Fruit fly (Drosophila melanogaster) whole organism, adult: ENCODE measurements around the gene ps.

Experiments
- CG12768 ChIP-seq: fragments of 200-800 bp; sonication (Bioruptor generic); optimal IDR thresholded peaks from 2 replicates; lab custom pipeline; 2017; ENCODE audit warnings: missing biosample characterization, missing genetic modification characterization, mild to moderate bottlenecking, moderate library complexity, missing genetic modification reagents
- CG33017 ChIP-seq: fragments of 200-800 bp; sonication (Bioruptor generic); optimal IDR thresholded peaks from 2 replicates; lab custom pipeline; 2018; ENCODE audit warnings: missing biosample characterization, mild to moderate bottlenecking, missing genetic modification characterization, moderate library complexity
- CG7045 ChIP-seq: fragments of 200-800 bp; sonication (Bioruptor generic); optimal IDR thresholded peaks from 2 replicates; lab custom pipeline; 2017; ENCODE audit warnings: missing biosample characterization, mild to moderate bottlenecking, missing genetic modification characterization
- Clk ChIP-seq: fragments of 200-800 bp; sonication (Bioruptor generic); optimal IDR thresholded peaks from 2 replicates; lab custom pipeline; 2017; ENCODE audit warnings: missing biosample characterization, missing genetic modification characterization
- Mnt ChIP-seq: fragments of 200-800 bp; sonication (Bioruptor generic); optimal IDR thresholded peaks from 2 replicates; lab custom pipeline; 2016; ENCODE audit warnings: missing biosample characterization, mild to moderate bottlenecking, missing genetic modification characterization
- ovo ChIP-seq: fragments of 200-800 bp; sonication (Bioruptor generic); optimal IDR thresholded peaks from 2 replicates; lab custom pipeline; 2016; ENCODE audit warnings: missing biosample characterization, missing genetic modification characterization
- tj ChIP-seq: fragments of 200-800 bp; sonication (Bioruptor generic); optimal IDR thresholded peaks from 3 replicates; lab custom pipeline; 2017; ENCODE audit warnings: missing biosample characterization, mild to moderate bottlenecking, missing genetic modification characterization, moderate library complexity

- no peak for TF ChIP-seq Clk
- TF ChIP-seq CG33017, result peak; percentile 10
- peak; percentile 36 for TF ChIP-seq ovo (GFP tag; lab: Kevin White, UChicago)
- TF ChIP-seq CG12768 (GFP tag; lab: Kevin White, UChicago), result peak; percentile 73
- TF ChIP-seq Mnt (GFP tag; lab: Kevin White, UChicago), result peak; percentile 13
- peak; percentile 64 for TF ChIP-seq tj
- peak; percentile 18 for TF ChIP-seq CG7045 (GFP tag; lab: Kevin White, UChicago)
Observed at dm6 chr3R:9420439-9421234, 2.9 kb downstream of the ps start.
